Fruit fly (Drosophila melanogaster) whole organism: Measurements from ENCODE around the gene CG44153.

Source experiments
- CG8478 ChIP-seq: fragments of >200 bp; optimal IDR thresholded peaks from 2 replicates; lab custom pipeline; 2018; ENCODE audit warnings: inconsistent platforms
- Dll ChIP-seq: fragments of >200 bp; optimal IDR thresholded peaks from 2 replicates; lab custom pipeline; 2017
- EcR ChIP-seq, 2 experiments: fragments of >200 bp; optimal IDR thresholded peaks; 2 replicates each; lab custom pipeline; 2017; ENCODE audit warnings: missing biosample characterization in 2 of 2, missing genetic modification characterization in 2 of 2, missing genetic modification reagents in 2 of 2
- pan ChIP-seq: fragments of >200 bp; optimal IDR thresholded peaks from 2 replicates; lab custom pipeline; 2017
- psq ChIP-seq: fragments of >200 bp; optimal IDR thresholded peaks from 2 replicates; lab custom pipeline; 2017

- TF ChIP-seq pan (no peak), Dll (no peak), CG8478 (no peak), psq (lab: Kevin White, UChicago) (no peak), EcR (GFP tag; optimal IDR thresholded peaks at IDR 0.05; lab: Kevin White, UChicago) (no peak)
Observed at dm6 chr2L:10053583-10054263, 126.3 kb downstream of the CG44153 start, which contains the start of gene Cpr31A.
